Fruit fly (Drosophila melanogaster) whole organism: ENCODE results near the gene CG14448.

Source experiments
- CG8478 ChIP-seq: fragments of >200 bp; optimal IDR thresholded peaks from 2 replicates; lab custom pipeline; 2018; ENCODE audit warnings: inconsistent platforms
- Dll ChIP-seq: fragments of >200 bp; optimal IDR thresholded peaks from 2 replicates; lab custom pipeline; 2017
- EcR ChIP-seq, 2 experiments: fragments of >200 bp; optimal IDR thresholded peaks; 2 replicates each; lab custom pipeline; 2017; ENCODE audit warnings: missing biosample characterization in 2 of 2, missing genetic modification characterization in 2 of 2, missing genetic modification reagents in 2 of 2
- pan ChIP-seq: fragments of >200 bp; optimal IDR thresholded peaks from 2 replicates; lab custom pipeline; 2017
- psq ChIP-seq: fragments of >200 bp; optimal IDR thresholded peaks from 2 replicates; lab custom pipeline; 2017
- usp ChIP-seq: fragments of >200 bp; optimal IDR thresholded peaks from 2 replicates; lab custom pipeline; 2017; ENCODE audit warnings: missing biosample characterization, missing genetic modification characterization, mixed read lengths

The CG14448 gene

dm6 chr3L:22787947-22788489 lies at the start of gene CG14448:
CG14448 (plus strand) TSS chr3L:22788439.
- no peak for TF ChIP-seq usp
- TF ChIP-seq CG8478 (lab: Kevin White, UChicago): no peak
- TF ChIP-seq psq: no peak
- TF ChIP-seq Dll (lab: Kevin White, UChicago): no peak
- no peak for TF ChIP-seq pan (lab: Kevin White, UChicago)
- TF ChIP-seq EcR (GFP tag; optimal IDR thresholded peaks at IDR 0.05; lab: Kevin White, UChicago): no peak

- no peak for TF ChIP-seq pan (lab: Kevin White, UChicago)
- no peak for TF ChIP-seq CG8478 (lab: Kevin White, UChicago)
- TF ChIP-seq psq: no peak
- TF ChIP-seq EcR (GFP tag; optimal IDR thresholded peaks at IDR 0.05; lab: Kevin White, UChicago): no peak
- no peak for TF ChIP-seq usp
- TF ChIP-seq Dll (lab: Kevin White, UChicago): no peak
Measured at dm6 chr3L:22741389-22742120, 46.7 kb upstream of the CG14448 start, which contains the start of gene CG7369. CG7369 (plus strand) TSS chr3L:22741793.

dm6 chr3L:22742121-22742531 lies 46.1 kb upstream of the CG14448 start:
- TF ChIP-seq EcR (GFP tag; optimal IDR thresholded peaks at IDR 0.05; lab: Kevin White, UChicago) (no peak), psq (no peak), pan (lab: Kevin White, UChicago) (no peak), Dll (lab: Kevin White, UChicago) (no peak)

dm6 chr3L:22742945-22743582 lies 45.2 kb upstream of the CG14448 start:
- TF ChIP-seq psq: no peak
- TF ChIP-seq pan (lab: Kevin White, UChicago): no peak
- no peak for TF ChIP-seq CG8478 (lab: Kevin White, UChicago)
- no peak for TF ChIP-seq EcR (GFP tag; optimal IDR thresholded peaks at IDR 0.05; lab: Kevin White, UChicago)
- no peak for TF ChIP-seq Dll (lab: Kevin White, UChicago)
- no peak for TF ChIP-seq usp

dm6 chr3L:22749147-22749550 lies 39.1 kb upstream of the CG14448 start, which contains the start of gene SPoCk:
SPoCk (plus strand) TSS chr3L:22749444.
- TF ChIP-seq pan (lab: Kevin White, UChicago): no peak
- TF ChIP-seq EcR (GFP tag; optimal IDR thresholded peaks at IDR 0.05; lab: Kevin White, UChicago): no peak
- no peak for TF ChIP-seq Dll (lab: Kevin White, UChicago)
- TF ChIP-seq usp: no peak
- TF ChIP-seq CG8478 (lab: Kevin White, UChicago): no peak
- no peak for TF ChIP-seq psq

- TF ChIP-seq pan (lab: Kevin White, UChicago) (no peak), psq (no peak), EcR (GFP tag; optimal IDR thresholded peaks at IDR 0.05; lab: Kevin White, UChicago) (no peak), Dll (lab: Kevin White, UChicago) (no peak), CG8478 (lab: Kevin White, UChicago) (no peak), usp (no peak)
Measured at dm6 chr3L:22749987-22750386, 38.3 kb upstream of the CG14448 start.

dm6 chr3L:22773383-22773873 lies 14.8 kb upstream of the CG14448 start:
- TF ChIP-seq Dll (lab: Kevin White, UChicago): no peak
- TF ChIP-seq psq: no peak
- TF ChIP-seq pan (lab: Kevin White, UChicago): no peak
- TF ChIP-seq EcR (GFP tag; optimal IDR thresholded peaks at IDR 0.05; lab: Kevin White, UChicago): no peak
- no peak for TF ChIP-seq CG8478 (lab: Kevin White, UChicago)
- TF ChIP-seq usp: no peak

- TF ChIP-seq CG8478 (lab: Kevin White, UChicago): no peak
- TF ChIP-seq psq: no peak
- TF ChIP-seq pan (lab: Kevin White, UChicago): no peak
- TF ChIP-seq EcR (GFP tag; optimal IDR thresholded peaks at IDR 0.05; lab: Kevin White, UChicago): no peak
- TF ChIP-seq usp: no peak
- no peak for TF ChIP-seq Dll (lab: Kevin White, UChicago)
Measured at dm6 chr3L:22774479-22774878, 13.8 kb upstream of the CG14448 start.

- no peak for TF ChIP-seq Dll (lab: Kevin White, UChicago)
- no peak for TF ChIP-seq pan (lab: Kevin White, UChicago)
- no peak for TF ChIP-seq usp
- no peak for TF ChIP-seq CG8478 (lab: Kevin White, UChicago)
- TF ChIP-seq EcR (GFP tag; optimal IDR thresholded peaks at IDR 0.05; lab: Kevin White, UChicago): no peak
- TF ChIP-seq psq: no peak
Measured at dm6 chr3L:22791622-22792021, 3.4 kb downstream of the CG14448 start.

dm6 chr3L:22795604-22796003 lies 7.4 kb downstream of the CG14448 start:
- TF ChIP-seq EcR (GFP tag; optimal IDR thresholded peaks at IDR 0.05; lab: Kevin White, UChicago): no peak
- TF ChIP-seq psq: no peak
- no peak for TF ChIP-seq pan (lab: Kevin White, UChicago)
- no peak for TF ChIP-seq CG8478 (lab: Kevin White, UChicago)
- no peak for TF ChIP-seq Dll (lab: Kevin White, UChicago)
- TF ChIP-seq usp: no peak

dm6 chr3L:22801970-22802369 lies 13.7 kb downstream of the CG14448 start:
- no peak for TF ChIP-seq EcR (GFP tag; optimal IDR thresholded peaks at IDR 0.05; lab: Kevin White, UChicago)
- no peak for TF ChIP-seq CG8478 (lab: Kevin White, UChicago)

dm6 chr3L:22820190-22820589 lies 32.0 kb downstream of the CG14448 start:
- no peak for TF ChIP-seq pan (lab: Kevin White, UChicago)
- no peak for TF ChIP-seq Dll (lab: Kevin White, UChicago)
- no peak for TF ChIP-seq usp
- TF ChIP-seq EcR (GFP tag; optimal IDR thresholded peaks at IDR 0.05; lab: Kevin White, UChicago): no peak
- no peak for TF ChIP-seq psq
- TF ChIP-seq CG8478 (lab: Kevin White, UChicago): no peak
